Fruit fly (Drosophila melanogaster) whole organism, adult: ENCODE results near the gene Ir85a.

Source experiments
- CG11617 ChIP-seq: fragments of 200-800 bp; sonication (Bioruptor generic); optimal IDR thresholded peaks from 2 replicates; lab custom pipeline; 2017; ENCODE audit warnings: mild to moderate bottlenecking, missing biosample characterization, missing genetic modification reagents, missing genetic modification characterization
- CG12768 ChIP-seq: fragments of 200-800 bp; sonication (Bioruptor generic); optimal IDR thresholded peaks from 2 replicates; lab custom pipeline; 2017; ENCODE audit warnings: missing biosample characterization, missing genetic modification characterization, mild to moderate bottlenecking, moderate library complexity, missing genetic modification reagents
- CG14711 ChIP-seq: fragments of 200-800 bp; sonication (Bioruptor generic); optimal IDR thresholded peaks from 2 replicates; lab custom pipeline; 2018; ENCODE audit warnings: missing biosample characterization, mild to moderate bottlenecking, missing genetic modification characterization, moderate library complexity
- CG1620 ChIP-seq: fragments of 200-800 bp; sonication (Bioruptor generic); optimal IDR thresholded peaks from 2 replicates; lab custom pipeline; 2016; ENCODE audit warnings: missing biosample characterization, missing genetic modification characterization
- CG33017 ChIP-seq: fragments of 200-800 bp; sonication (Bioruptor generic); optimal IDR thresholded peaks from 2 replicates; lab custom pipeline; 2018; ENCODE audit warnings: missing biosample characterization, mild to moderate bottlenecking, missing genetic modification characterization, moderate library complexity
- CG5204 ChIP-seq: fragments of 200-800 bp; sonication (Bioruptor generic); optimal IDR thresholded peaks from 2 replicates; lab custom pipeline; 2016; ENCODE audit warnings: missing biosample characterization, missing genetic modification characterization
- CG7045 ChIP-seq: fragments of 200-800 bp; sonication (Bioruptor generic); optimal IDR thresholded peaks from 2 replicates; lab custom pipeline; 2017; ENCODE audit warnings: missing biosample characterization, mild to moderate bottlenecking, missing genetic modification characterization
- CG7101 ChIP-seq: fragments of 200-800 bp; sonication (Bioruptor generic); optimal IDR thresholded peaks from 2 replicates; lab custom pipeline; 2018; ENCODE audit warnings: missing biosample characterization, mild to moderate bottlenecking, missing genetic modification characterization, moderate library complexity
- Clk ChIP-seq: fragments of 200-800 bp; sonication (Bioruptor generic); optimal IDR thresholded peaks from 2 replicates; lab custom pipeline; 2017; ENCODE audit warnings: missing biosample characterization, missing genetic modification characterization
- Crg-1 ChIP-seq: fragments of 200-800 bp; sonication (Bioruptor generic); optimal IDR thresholded peaks from 2 replicates; lab custom pipeline; 2016; ENCODE audit warnings: missing biosample characterization, missing genetic modification characterization
- Hr96 ChIP-seq: fragments of 200-800 bp; sonication (Bioruptor generic); optimal IDR thresholded peaks from 2 replicates; lab custom pipeline; 2016; ENCODE audit warnings: missing biosample characterization, missing genetic modification characterization
- Mnt ChIP-seq: fragments of 200-800 bp; sonication (Bioruptor generic); optimal IDR thresholded peaks from 2 replicates; lab custom pipeline; 2016; ENCODE audit warnings: missing biosample characterization, mild to moderate bottlenecking, missing genetic modification characterization
- bab1 ChIP-seq: fragments of 200-800 bp; sonication (Bioruptor generic); optimal IDR thresholded peaks from 3 replicates; lab custom pipeline; 2019; ENCODE audit warnings: missing biosample characterization, mild to moderate bottlenecking, missing genetic modification characterization, moderate library complexity
- cic ChIP-seq: fragments of 200-800 bp; sonication (Bioruptor generic); optimal IDR thresholded peaks from 2 replicates; lab custom pipeline; 2017; ENCODE audit warnings: missing biosample characterization, mild to moderate bottlenecking, missing genetic modification characterization, moderate library complexity
- cnc ChIP-seq, 2 experiments: fragments of >200 bp; optimal IDR thresholded peaks; 2 replicates each; lab custom pipeline; 2017
- kay ChIP-seq: fragments of 200-800 bp; sonication (Bioruptor generic); peaks from one replicate; lab custom pipeline; 2016; ENCODE audit warnings: missing biosample characterization, missing genetic modification characterization, borderline replicate concordance
- ovo ChIP-seq: fragments of 200-800 bp; sonication (Bioruptor generic); optimal IDR thresholded peaks from 2 replicates; lab custom pipeline; 2016; ENCODE audit warnings: missing biosample characterization, missing genetic modification characterization
- tj ChIP-seq: fragments of 200-800 bp; sonication (Bioruptor generic); optimal IDR thresholded peaks from 3 replicates; lab custom pipeline; 2017; ENCODE audit warnings: missing biosample characterization, mild to moderate bottlenecking, missing genetic modification characterization, moderate library complexity
- toe ChIP-seq: fragments of 200-800 bp; sonication (Bioruptor generic); optimal IDR thresholded peaks from 2 replicates; lab custom pipeline; 2016; ENCODE audit warnings: missing biosample characterization, missing genetic modification characterization

Ir85a gene

dm6 chr3R:8805388-8805852 is 10.9 kb downstream of the Ir85a start, which contains the start of gene CG9839:
Gene CG9839 (minus strand): TSS chr3R:8805802.
- TF ChIP-seq bab1 (GFP tag; lab: Kevin White, UChicago) (no peak), Mnt (GFP tag; lab: Kevin White, UChicago) (peak; percentile 23)

DNA sequence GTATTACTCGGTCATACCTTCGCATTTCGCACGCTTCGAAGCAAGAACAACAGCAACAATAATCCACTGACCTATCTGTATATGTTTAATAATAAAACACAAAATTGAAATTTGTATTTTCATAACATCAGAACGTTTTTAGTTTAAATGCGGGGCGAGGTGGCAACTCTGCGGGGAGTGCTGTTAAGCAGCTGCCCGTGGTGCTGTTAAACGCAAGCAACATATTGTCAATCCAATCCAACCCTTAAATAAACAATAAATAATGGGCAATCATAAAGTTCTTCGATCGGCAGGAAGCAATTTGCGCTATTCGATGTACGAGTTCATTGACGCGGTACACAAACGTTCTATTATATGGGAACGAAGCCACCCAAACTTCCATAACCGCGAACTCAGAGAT is 11.6 kb downstream of the Ir85a start, which contains the start of gene hng2:
TSS of gene hng2 (plus strand) at position 219 of the 400 bp plus-strand sequence.
- TF ChIP-seq ovo (no peak), CG7045 (GFP tag; lab: Kevin White, UChicago) (no peak), CG5204 (GFP tag; lab: Kevin White, UChicago) (no peak), CG1620 (GFP tag; lab: Kevin White, UChicago) (no peak), Hr96 (no peak), cic (GFP tag; lab: Kevin White, UChicago) (no peak), kay (GFP tag; lab: Kevin White, UChicago) (no peak), toe (GFP tag; lab: Kevin White, UChicago) (no peak)

- TF ChIP-seq cnc (optimal IDR thresholded peaks at IDR 0.05; lab: Kevin White, UChicago), result no peak
- no peak for TF ChIP-seq CG12768 (GFP tag; lab: Kevin White, UChicago)
- TF ChIP-seq bab1 (GFP tag; lab: Kevin White, UChicago), result no peak
Observed at dm6 chr3R:8806638-8807037, 12.2 kb downstream of the Ir85a start.

dm6 chr3R:8807048-8807447 is 12.6 kb downstream of the Ir85a start:
- TF ChIP-seq CG33017, result no peak
- no peak for TF ChIP-seq bab1 (GFP tag; lab: Kevin White, UChicago)
- no peak for TF ChIP-seq CG7101 (tag; lab: Kevin White, UChicago)
- TF ChIP-seq cic (GFP tag; lab: Kevin White, UChicago), result no peak
- no peak for TF ChIP-seq CG11617 (GFP tag; lab: Kevin White, UChicago)
- TF ChIP-seq CG5204 (GFP tag; lab: Kevin White, UChicago), result no peak
- no peak for TF ChIP-seq ovo
- TF ChIP-seq toe (GFP tag; lab: Kevin White, UChicago), result no peak

DNA sequence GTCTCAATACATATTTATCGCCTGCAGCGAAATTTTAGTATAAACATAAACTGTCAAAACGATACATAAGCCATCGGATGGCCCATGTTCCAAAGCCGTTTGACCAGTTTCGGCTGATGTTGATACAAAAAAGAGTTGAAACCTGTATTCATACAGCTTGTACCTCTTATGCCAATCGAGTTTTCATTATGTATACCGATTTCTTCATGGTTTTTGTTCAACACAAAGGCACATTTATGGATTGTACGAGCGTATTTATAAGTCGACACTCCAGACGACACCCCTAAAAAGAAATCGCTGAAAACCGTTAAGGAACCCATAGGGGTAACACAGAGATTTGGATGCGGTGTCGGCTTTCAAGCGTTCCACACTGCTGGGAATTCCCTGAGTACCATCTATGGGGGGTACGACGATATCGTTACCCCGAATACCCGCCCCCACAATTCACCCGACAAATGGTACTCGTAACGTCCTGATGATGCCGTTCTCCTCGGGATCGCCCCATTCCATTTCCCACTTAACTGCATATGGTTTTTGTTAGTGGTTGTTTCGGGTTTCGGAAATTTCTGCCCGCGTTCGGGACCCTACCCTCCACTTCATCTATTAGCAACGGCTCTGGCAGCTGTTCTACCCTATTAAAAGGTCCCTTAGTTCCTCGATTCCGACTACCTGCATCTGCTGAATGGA is 13.5 kb downstream of the Ir85a start:
- TF ChIP-seq Clk (no peak), tj (GFP tag; lab: Kevin White, UChicago) (no peak), CG1620 (GFP tag; lab: Kevin White, UChicago) (no peak), CG7045 (GFP tag; lab: Kevin White, UChicago) (no peak), CG33017 (no peak), Crg-1 (GFP tag; lab: Kevin White, UChicago) (no peak), cnc (optimal IDR thresholded peaks at IDR 0.05; lab: Kevin White, UChicago) (no peak), CG11617 (GFP tag; lab: Kevin White, UChicago) (no peak), Hr96 (no peak), toe (GFP tag; lab: Kevin White, UChicago) (no peak), ovo (no peak), CG7101 (tag; lab: Kevin White, UChicago) (no peak), CG5204 (GFP tag; lab: Kevin White, UChicago) (no peak), CG14711 (tag; lab: Kevin White, UChicago) (no peak)

dm6 chr3R:8808518-8808921 is 14.0 kb downstream of the Ir85a start:
- no peak for TF ChIP-seq CG7045 (GFP tag; lab: Kevin White, UChicago)
- TF ChIP-seq cic (GFP tag; lab: Kevin White, UChicago), result no peak
- TF ChIP-seq CG33017, result peak; percentile 6
- no peak for TF ChIP-seq CG12768 (GFP tag; lab: Kevin White, UChicago)

dm6 chr3R:8809712-8810111 is 15.2 kb downstream of the Ir85a start:
- TF ChIP-seq cic (GFP tag; lab: Kevin White, UChicago) (peak; percentile 94), Mnt (GFP tag; lab: Kevin White, UChicago) (peak; percentile 17), CG1620 (GFP tag; lab: Kevin White, UChicago) (no peak), CG14711 (tag; lab: Kevin White, UChicago) (no peak), tj (GFP tag; lab: Kevin White, UChicago) (no peak), CG12768 (GFP tag; lab: Kevin White, UChicago) (no peak), kay (GFP tag; lab: Kevin White, UChicago) (no peak)
